Worm (Caenorhabditis elegans) whole organism, late embryonic: ENCODE results near the gene abu-13.

Experiments
- C08G9.2 ChIP-seq: sonication (generic microtip); optimal IDR thresholded peaks from 2 replicates; lab custom pipeline; 2016; ENCODE audit warnings: mild to moderate bottlenecking, missing genetic modification characterization, moderate library complexity, missing compliant biosample characterization
- C38D4.7 ChIP-seq: fragments of 200-800 bp; sonication (Bioruptor generic); optimal IDR thresholded peaks from 2 replicates; lab custom pipeline; 2018; ENCODE audit warnings: mild to moderate bottlenecking, missing genetic modification characterization, moderate library complexity, missing compliant biosample characterization
- F13H6.1 ChIP-seq: sonication (generic microtip); optimal IDR thresholded peaks from 2 replicates; lab custom pipeline; 2016; ENCODE audit warnings: missing genetic modification characterization, missing compliant biosample characterization
- T23F11.4 ChIP-seq: fragments of 200-800 bp; sonication (Bioruptor generic); optimal IDR thresholded peaks from 2 replicates; lab custom pipeline; 2018; ENCODE audit warnings: mild to moderate bottlenecking, missing genetic modification characterization, missing compliant biosample characterization
- ceh-14 ChIP-seq: sonication (generic microtip); optimal IDR thresholded peaks from 2 replicates; lab custom pipeline; 2016; ENCODE audit warnings: missing genotype, missing genetic modification characterization, missing compliant biosample characterization
- ceh-18 ChIP-seq: sonication (generic microtip); optimal IDR thresholded peaks from 2 replicates; lab custom pipeline; 2016; ENCODE audit warnings: missing genetic modification characterization, missing compliant biosample characterization
- ceh-19 ChIP-seq: fragments of 200-800 bp; sonication (Bioruptor generic); optimal IDR thresholded peaks from 2 replicates; lab custom pipeline; 2018; ENCODE audit warnings: mild to moderate bottlenecking, missing genetic modification characterization, missing compliant biosample characterization
- ceh-2 ChIP-seq: sonication (generic microtip); optimal IDR thresholded peaks from 2 replicates; lab custom pipeline; 2016; ENCODE audit warnings: missing genotype, missing genetic modification characterization, missing compliant biosample characterization
- ceh-24 ChIP-seq: sonication (generic microtip); optimal IDR thresholded peaks from 2 replicates; lab custom pipeline; 2016; ENCODE audit warnings: mild to moderate bottlenecking, missing genetic modification characterization, missing compliant biosample characterization
- ceh-30 ChIP-seq: fragments of 150-350 bp; optimal IDR thresholded peaks from 2 replicates; lab custom pipeline; 2014; ENCODE audit warnings: missing biosample characterization, missing genetic modification characterization
- ceh-31 ChIP-seq: sonication (generic microtip); optimal IDR thresholded peaks from 2 replicates; lab custom pipeline; 2016; ENCODE audit warnings: missing genetic modification characterization, missing compliant biosample characterization
- ceh-45 ChIP-seq: fragments of 200-800 bp; sonication (Bioruptor generic); IDR thresholded peaks from 2 replicates; pipeline ENCODE4 v1.3.6; 2022; ENCODE audit warnings: missing genetic modification reagents, missing genetic modification characterization, missing compliant biosample characterization
- ceh-9 ChIP-seq: sonication (generic microtip); optimal IDR thresholded peaks from 2 replicates; lab custom pipeline; 2016; ENCODE audit warnings: mild to moderate bottlenecking, missing genetic modification characterization, inconsistent platforms, missing compliant biosample characterization
- dmd-4 ChIP-seq: sonication (generic microtip); optimal IDR thresholded peaks from 2 replicates; lab custom pipeline; 2016; ENCODE audit warnings: borderline replicate concordance, missing genetic modification characterization, missing compliant biosample characterization
- dve-1 ChIP-seq: sonication (generic microtip); optimal IDR thresholded peaks from 2 replicates; lab custom pipeline; 2017; ENCODE audit warnings: antibody characterized with exemption, mild to moderate bottlenecking, missing genetic modification characterization, missing compliant biosample characterization
- elt-2 ChIP-seq: sonication (generic microtip); optimal IDR thresholded peaks from 2 replicates; lab custom pipeline; 2016; ENCODE audit warnings: missing genetic modification reagents, missing genetic modification characterization, missing compliant biosample characterization
- elt-4 ChIP-seq: sonication (generic microtip); optimal IDR thresholded peaks from 2 replicates; lab custom pipeline; 2016; ENCODE audit warnings: missing genetic modification characterization, missing compliant biosample characterization
- eyg-1 ChIP-seq: sonication (generic microtip); optimal IDR thresholded peaks from 2 replicates; lab custom pipeline; 2016; ENCODE audit warnings: missing genotype, missing genetic modification characterization, missing compliant biosample characterization
- fax-1 ChIP-seq: sonication (generic microtip); optimal IDR thresholded peaks from 2 replicates; lab custom pipeline; 2016; ENCODE audit warnings: missing genotype, missing genetic modification characterization, missing compliant biosample characterization
- fkh-10 ChIP-seq: fragments of 150-350 bp; optimal IDR thresholded peaks from 2 replicates; lab custom pipeline; 2014; ENCODE audit warnings: missing biosample characterization, missing genetic modification reagents, missing genetic modification characterization
- hlh-6 ChIP-seq: sonication (generic microtip); optimal IDR thresholded peaks from 2 replicates; lab custom pipeline; 2016; ENCODE audit warnings: missing genotype, missing genetic modification characterization, missing compliant biosample characterization
- lim-6 ChIP-seq: sonication (generic microtip); optimal IDR thresholded peaks from 2 replicates; lab custom pipeline; 2016; ENCODE audit warnings: missing genetic modification characterization, missing compliant biosample characterization
- lin-11 ChIP-seq: fragments of 200-800 bp; sonication (Bioruptor generic); optimal IDR thresholded peaks from 2 replicates; lab custom pipeline; 2018; ENCODE audit warnings: mild to moderate bottlenecking, missing genetic modification characterization, missing compliant biosample characterization
- madf-2 ChIP-seq: sonication (generic microtip); optimal IDR thresholded peaks from 2 replicates; lab custom pipeline; 2017; ENCODE audit warnings: missing genetic modification characterization, missing compliant biosample characterization
- nhr-11 ChIP-seq: fragments of 150-350 bp; optimal IDR thresholded peaks from 2 replicates; lab custom pipeline; 2014; ENCODE audit warnings: missing biosample characterization, missing genetic modification characterization
- nhr-232 ChIP-seq: sonication (generic microtip); optimal IDR thresholded peaks from 2 replicates; lab custom pipeline; 2016; ENCODE audit warnings: missing genetic modification characterization, missing compliant biosample characterization
- odd-2 ChIP-seq: sonication (generic microtip); optimal IDR thresholded peaks from 2 replicates; lab custom pipeline; 2017; ENCODE audit warnings: antibody characterized with exemption, mild to moderate bottlenecking, missing genetic modification characterization, missing compliant biosample characterization
- pag-3 ChIP-seq: sonication (generic microtip); optimal IDR thresholded peaks from 2 replicates; lab custom pipeline; 2016; ENCODE audit warnings: missing compliant biosample characterization, missing genetic modification characterization, borderline replicate concordance
- pat-9 ChIP-seq: fragments of 200-800 bp; sonication (Bioruptor generic); optimal IDR thresholded peaks from 2 replicates; lab custom pipeline; 2018; ENCODE audit warnings: mild to moderate bottlenecking, missing genetic modification characterization, moderate library complexity, missing compliant biosample characterization
- pax-1 ChIP-seq: fragments of 150-350 bp; optimal IDR thresholded peaks from 2 replicates; lab custom pipeline; 2014; ENCODE audit warnings: missing biosample characterization, missing genetic modification characterization
- pqm-1 ChIP-seq: sonication (generic microtip); optimal IDR thresholded peaks from 2 replicates; lab custom pipeline; 2016; ENCODE audit warnings: missing genetic modification characterization, missing compliant biosample characterization
- sdc-2 ChIP-seq: sonication (generic microtip); optimal IDR thresholded peaks from 2 replicates; lab custom pipeline; 2016; ENCODE audit warnings: missing genotype, missing genetic modification characterization, missing compliant biosample characterization
- sox-2 ChIP-seq: fragments of 200-800 bp; sonication (Bioruptor generic); IDR thresholded peaks from 2 replicates; pipeline ENCODE4 v1.3.6; 2022; ENCODE audit warnings: missing genetic modification reagents, missing genetic modification characterization, missing compliant biosample characterization
- syd-9 ChIP-seq: sonication (generic microtip); optimal IDR thresholded peaks from 2 replicates; lab custom pipeline; 2016; ENCODE audit warnings: mild to moderate bottlenecking, missing genetic modification characterization, moderate library complexity, missing compliant biosample characterization
- tbx-2 ChIP-seq: sonication (generic microtip); optimal IDR thresholded peaks from 2 replicates; lab custom pipeline; 2016; ENCODE audit warnings: missing genetic modification characterization, missing compliant biosample characterization
- tbx-7 ChIP-seq: sonication (generic microtip); optimal IDR thresholded peaks from 2 replicates; lab custom pipeline; 2016; ENCODE audit warnings: missing genotype, missing genetic modification characterization, missing compliant biosample characterization
- ttx-3 ChIP-seq: sonication (generic microtip); optimal IDR thresholded peaks from 2 replicates; lab custom pipeline; 2016; ENCODE audit warnings: missing genetic modification reagents, missing genetic modification characterization, missing compliant biosample characterization

abu-13 gene

DNA sequence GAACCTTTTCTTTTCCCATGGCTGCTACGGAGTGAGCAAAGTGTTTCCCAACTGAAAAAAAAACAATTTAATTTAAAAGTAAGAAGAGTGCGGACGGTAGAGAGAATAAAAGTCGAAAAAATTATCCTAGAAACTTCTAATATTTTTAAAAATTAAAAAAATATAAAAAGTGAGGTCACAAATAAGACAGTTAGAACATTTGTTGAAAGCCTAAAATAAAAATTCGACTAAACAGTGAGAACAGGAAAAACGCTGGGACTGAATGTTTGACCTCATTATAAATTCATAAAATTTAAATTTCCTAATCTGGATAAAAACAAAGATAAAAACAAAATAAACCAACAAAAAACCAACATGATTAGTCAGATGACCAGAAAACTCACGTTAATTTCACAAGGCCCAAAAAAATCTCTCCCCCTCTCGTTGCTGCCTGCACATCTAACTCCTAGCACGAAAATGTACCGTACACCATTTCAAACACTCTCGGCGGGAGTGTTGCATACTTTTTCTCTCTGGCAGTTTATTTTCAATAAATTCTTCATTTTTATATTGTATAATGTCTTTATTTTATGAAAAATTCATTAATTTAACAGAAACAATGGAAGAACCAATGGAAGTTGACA is 26.1 kb upstream of the abu-13 start, which contains the start of the genes eef-1A.1 and rfc-4 (continued):
- TF ChIP-seq lin-11 (tag; lab: Kevin White, UChicago) (peak; percentile 21), ceh-31 (peak; percentile 74), ceh-18 (tag; lab: Kevin White, UChicago) (peak; percentile 76), dve-1 (tag; lab: Kevin White, UChicago) (peak; percentile 72), ceh-19 (GFP tag; lab: Kevin White, UChicago) (no peak), ceh-45 (GFP tag; lab: Robert Waterston, UW) (no peak), ceh-30 (peak; percentile 40), T23F11.4 (GFP tag; lab: Kevin White, UChicago) (no peak), ceh-24 (tag; lab: Kevin White, UChicago) (no peak), ceh-2 (tag; lab: Kevin White, UChicago) (peak; percentile 28), F13H6.1 (tag; lab: Kevin White, UChicago) (peak; percentile 36), ceh-9 (tag; lab: Kevin White, UChicago) (no peak), ttx-3 (tag; lab: Kevin White, UChicago) (peak; percentile 59), eyg-1 (no peak), pag-3 (tag; lab: Kevin White, UChicago) (no peak), C38D4.7 (GFP tag; lab: Kevin White, UChicago) (peak; percentile 16), dmd-4 (tag; lab: Kevin White, UChicago) (no peak), lim-6 (tag; lab: Kevin White, UChicago) (no peak), pqm-1 (tag; lab: Kevin White, UChicago) (peak; percentile 62), nhr-11 (tag; lab: Kevin White, UChicago) (no peak), C08G9.2 (tag; lab: Kevin White, UChicago) (peak; percentile 51), pat-9 (tag; lab: Kevin White, UChicago) (no peak), pax-1 (peak; percentile 97), elt-4 (no peak), tbx-2 (tag; lab: Kevin White, UChicago) (peak; percentile 66), syd-9 (tag; lab: Kevin White, UChicago) (peak; percentile 42), ceh-14 (tag; lab: Kevin White, UChicago) (peak; percentile 55), elt-2 (tag; lab: Kevin White, UChicago) (peak; percentile 71), madf-2 (peak; percentile 80), tbx-7 (tag; lab: Kevin White, UChicago) (no peak), odd-2 (peak; percentile 16)

DNA sequence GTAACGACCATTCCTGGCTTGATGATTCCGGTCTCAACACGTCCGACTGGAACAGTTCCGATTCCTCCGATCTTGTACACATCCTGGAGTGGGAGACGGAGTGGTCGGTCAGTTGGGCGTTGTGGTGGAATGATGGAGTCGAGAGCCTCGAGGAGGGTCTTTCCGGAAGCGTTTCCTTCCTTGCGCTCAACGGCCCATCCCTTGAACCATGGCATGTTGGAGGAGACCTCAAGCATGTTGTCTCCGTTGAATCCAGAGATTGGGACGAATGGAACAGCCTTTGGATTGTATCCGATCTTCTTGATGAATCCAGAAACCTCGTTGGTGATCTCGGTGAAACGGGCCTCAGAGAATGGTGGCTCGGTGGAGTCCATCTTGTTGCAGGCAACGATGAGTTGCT is 25.0 kb upstream of the abu-13 start:
- no peak for TF ChIP-seq fax-1 (tag; lab: Kevin White, UChicago)
- TF ChIP-seq F13H6.1 (tag; lab: Kevin White, UChicago): no peak
- no peak for TF ChIP-seq hlh-6 (tag; lab: Kevin White, UChicago)
- no peak for TF ChIP-seq nhr-232
- no peak for TF ChIP-seq fkh-10 (GFP tag; lab: Kevin White, UChicago)
- no peak for TF ChIP-seq ceh-2 (tag; lab: Kevin White, UChicago)
- no peak for TF ChIP-seq pqm-1 (tag; lab: Kevin White, UChicago)

DNA sequence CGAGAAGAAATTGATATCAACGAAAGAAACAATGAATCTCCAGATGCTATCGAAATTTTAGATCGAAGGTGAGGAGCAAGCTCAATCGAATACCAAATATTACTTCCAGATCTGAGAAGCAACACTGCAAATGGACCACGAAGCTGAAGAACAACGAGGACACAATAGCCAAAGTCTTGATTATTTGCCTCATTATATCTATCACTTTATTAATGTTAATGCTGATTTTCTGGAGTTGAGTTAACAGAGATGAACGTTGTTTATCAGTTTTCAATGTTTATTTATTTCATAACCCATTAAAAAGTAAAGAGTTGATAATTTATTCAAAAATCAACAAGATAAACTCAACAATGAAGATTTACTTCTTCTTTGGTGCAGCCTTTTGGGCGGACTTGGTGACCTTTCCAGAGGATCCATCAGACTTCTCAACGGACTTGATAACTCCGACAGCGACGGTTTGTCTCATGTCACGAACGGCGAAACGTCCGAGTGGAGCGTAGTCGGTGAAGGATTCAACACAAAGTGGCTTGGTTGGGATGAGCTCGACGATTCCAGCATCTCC is 24.2 kb upstream of the abu-13 start:
- TF ChIP-seq elt-2 (tag; lab: Kevin White, UChicago) (no peak), sdc-2 (tag; lab: Kevin White, UChicago) (no peak), sox-2 (GFP tag; lab: Robert Waterston, UW) (no peak)
